Worm (Caenorhabditis elegans) whole organism, L1 larva: ENCODE measurements around the gene Y67D8C.2.

ENCODE experiments used
- fkh-4 ChIP-seq: sonication (generic microtip); optimal IDR thresholded peaks from 2 replicates; lab custom pipeline; 2016; ENCODE audit warnings: missing compliant biosample characterization, missing genetic modification characterization, borderline replicate concordance
- skn-1 ChIP-seq: fragments of 150-350 bp; optimal IDR thresholded peaks from 2 replicates; lab custom pipeline; 2014; ENCODE audit warnings: missing biosample characterization, missing genetic modification characterization

DNA sequence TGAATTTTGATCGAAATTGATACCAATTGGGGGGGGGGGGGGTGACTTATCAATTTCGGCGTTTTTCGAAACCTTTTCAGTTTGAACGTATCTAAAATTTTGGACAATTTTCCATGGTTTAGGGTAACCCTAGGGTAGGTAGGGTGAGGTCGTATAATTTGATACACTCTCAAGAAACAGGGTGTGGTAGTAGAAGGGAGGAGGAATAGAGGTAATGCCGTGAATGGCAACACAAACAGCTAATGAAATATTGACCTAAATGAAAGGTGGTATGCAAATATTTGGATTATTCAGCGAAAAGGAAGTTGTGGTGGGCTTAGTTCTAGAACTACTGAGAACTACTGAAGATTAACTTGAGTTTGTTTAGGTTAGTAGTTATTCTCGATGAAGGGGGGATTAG, 20.9 kb downstream of the Y67D8C.2 start:
- TF ChIP-seq fkh-4 (tag; lab: Kevin White, UChicago) (no peak), skn-1 (tag; lab: Kevin White, UChicago) (no peak)
